Fruit fly (Drosophila melanogaster): ENCODE measurements around the gene Efhc1.1.

Gene Efhc1.1

dm6 chrX:15740288-15740726, 43.2 kb downstream of the Efhc1.1 start (continued):
- TF ChIP-seq CG6163 (GFP tag; IDR thresholded peaks at IDR 0.05) (peak; percentile 69), fd59A (GFP tag; optimal IDR thresholded peaks at IDR 0.05) (no peak), CG11762 (GFP tag; optimal IDR thresholded peaks at IDR 0.05; ENCODE audit: insufficient read depth) (no peak), esn (GFP tag; optimal IDR thresholded peaks at IDR 0.05) (peak; percentile 71), CG1621 (tag; optimal IDR thresholded peaks at IDR 0.05) (peak; percentile 21), eg (GFP tag; IDR thresholded peaks at IDR 0.05) (peak; percentile 78), cyc (GFP tag; optimal IDR thresholded peaks at IDR 0.05) (peak; percentile 45), Lpt (GFP tag; optimal IDR thresholded peaks at IDR 0.05) (peak; percentile 18), Gug (GFP tag; IDR thresholded peaks at IDR 0.05) (peak; percentile 52; the same call in 1 of the 2 replicates), CG11902 (GFP tag; optimal IDR thresholded peaks at IDR 0.05) (peak; percentile 23), Hr4 (GFP tag; optimal IDR thresholded peaks at IDR 0.05) (peak; percentile 50), CG32006 (GFP tag; optimal IDR thresholded peaks at IDR 0.05) (peak; percentile 53), acj6 (GFP tag; optimal IDR thresholded peaks at IDR 0.05) (peak; percentile 50), topi (GFP tag; optimal IDR thresholded peaks at IDR 0.05) (peak; percentile 69), Ets21C (GFP tag; optimal IDR thresholded peaks at IDR 0.05) (peak; percentile 52), vri (GFP tag; optimal IDR thresholded peaks at IDR 0.05) (peak; percentile 85), Hr39 (GFP tag; optimal IDR thresholded peaks at IDR 0.05) (peak; percentile 60), lz (GFP tag; optimal IDR thresholded peaks at IDR 0.05) (peak; percentile 67), Blimp-1 (GFP tag; optimal IDR thresholded peaks at IDR 0.05) (no peak), achi (GFP tag; optimal IDR thresholded peaks at IDR 0.05) (peak; percentile 40), CG15336 (GFP tag; IDR thresholded peaks at IDR 0.05) (peak; percentile 57), Ets96B (tag; optimal IDR thresholded peaks at IDR 0.05) (peak; percentile 39), CG9139 (GFP tag; optimal IDR thresholded peaks at IDR 0.05) (no peak), CG10631 (GFP tag; optimal IDR thresholded peaks at IDR 0.05) (peak; percentile 25), CG3919 (GFP tag; optimal IDR thresholded peaks at IDR 0.05) (no peak), CG16779 (tag; optimal IDR thresholded peaks at IDR 0.05) (no peak), Sox102F (GFP tag; optimal IDR thresholded peaks at IDR 0.05) (peak; percentile 56)

dm6 chrX:15738890-15739550, 44.5 kb downstream of the Efhc1.1 start, which contains the start of the genes CG11679 and CG8206:
CG11679 (minus strand) TSS chrX:15738954.
CG8206 (plus strand) TSS chrX:15739230.
- TF ChIP-seq CG31627 (GFP tag; optimal IDR thresholded peaks at IDR 0.05) (peak; percentile 50), cyc (GFP tag; optimal IDR thresholded peaks at IDR 0.05) (peak; percentile 51), Hr4 (GFP tag; optimal IDR thresholded peaks at IDR 0.05) (peak; percentile 43), Hr39 (GFP tag; optimal IDR thresholded peaks at IDR 0.05) (peak; percentile 46), eg (GFP tag; IDR thresholded peaks at IDR 0.05) (peak; percentile 34; the same call in 1 of the 3 replicates), Lpt (GFP tag; optimal IDR thresholded peaks at IDR 0.05) (no peak), Sox15 (GFP tag; optimal IDR thresholded peaks at IDR 0.05) (peak; percentile 15), CG34406 (GFP tag; optimal IDR thresholded peaks at IDR 0.05) (no peak), CG6854 (GFP tag; optimal IDR thresholded peaks at IDR 0.05) (no peak), Blimp-1 (GFP tag; optimal IDR thresholded peaks at IDR 0.05) (no peak), fkh (GFP tag; optimal IDR thresholded peaks at IDR 0.05) (no peak), Eip78C (GFP tag) (peak; percentile 79), CG3919 (GFP tag; optimal IDR thresholded peaks at IDR 0.05) (peak; percentile 12), spab (GFP tag; optimal IDR thresholded peaks at IDR 0.05) (no peak), acj6 (GFP tag; optimal IDR thresholded peaks at IDR 0.05) (peak; percentile 33), CG6808 (GFP tag; optimal IDR thresholded peaks at IDR 0.05) (no peak), vri (GFP tag; optimal IDR thresholded peaks at IDR 0.05) (peak; percentile 49), Eip75B (GFP tag; optimal IDR thresholded peaks at IDR 0.05) (peak; percentile 45), topi (GFP tag; optimal IDR thresholded peaks at IDR 0.05) (peak; percentile 55), CG8119 (GFP tag; IDR thresholded peaks at IDR 0.05) (no peak), CG15336 (GFP tag; IDR thresholded peaks at IDR 0.05) (0 out of 2 replicates have a peak, but pooled peaks have one; percentile 23), Met (GFP tag; optimal IDR thresholded peaks at IDR 0.05) (peak; percentile 36), CG10631 (GFP tag; optimal IDR thresholded peaks at IDR 0.05) (peak; percentile 26), CG32006 (GFP tag; optimal IDR thresholded peaks at IDR 0.05) (peak; percentile 39), CG6792 (GFP tag; optimal IDR thresholded peaks at IDR 0.05) (peak; percentile 5), Gug (GFP tag; IDR thresholded peaks at IDR 0.05) (no peak), Ets96B (tag; optimal IDR thresholded peaks at IDR 0.05) (peak; percentile 33), CG6163 (GFP tag; IDR thresholded peaks at IDR 0.05) (0 out of 3 replicates have a peak, but pooled peaks have one; percentile 20), achi (GFP tag; optimal IDR thresholded peaks at IDR 0.05) (peak; percentile 30), CG7368 (GFP tag; optimal IDR thresholded peaks at IDR 0.05) (no peak), pdm3 (GFP tag; optimal IDR thresholded peaks at IDR 0.05) (peak; percentile 32), CG3032 (tag; optimal IDR thresholded peaks at IDR 0.05) (peak; percentile 50), lz (GFP tag; optimal IDR thresholded peaks at IDR 0.05) (peak; percentile 50), Sox102F (GFP tag; optimal IDR thresholded peaks at IDR 0.05) (no peak), OdsH (GFP tag; optimal IDR thresholded peaks at IDR 0.05) (peak; percentile 48), net (GFP tag; optimal IDR thresholded peaks at IDR 0.05) (no peak), svp (GFP tag) (peak; percentile 65), CG11294 (GFP tag; IDR thresholded peaks at IDR 0.05) (peak; percentile 22; the same call in 1 of the 2 replicates)

All from whole organism, prepupa.